Fruit fly (Drosophila melanogaster) whole organism, prepupa: ENCODE measurements around the gene Meltrin.

ENCODE experiments used
- Blimp-1 ChIP-seq: fragments of 200-800 bp; sonication (Bioruptor generic); optimal IDR thresholded peaks from 3 replicates; lab custom pipeline; 2017; ENCODE audit warnings: missing biosample characterization, missing genetic modification characterization, mild to moderate bottlenecking, moderate library complexity, missing genetic modification reagents
- CG10631 ChIP-seq: fragments of 200-800 bp; sonication (Bioruptor generic); optimal IDR thresholded peaks from 2 replicates; lab custom pipeline; 2016; ENCODE audit warnings: missing biosample characterization, missing genetic modification characterization
- CG10669 ChIP-seq: fragments of 200-800 bp; sonication (Bioruptor generic); optimal IDR thresholded peaks from 3 replicates; lab custom pipeline; 2018; ENCODE audit warnings: missing biosample characterization, mild to moderate bottlenecking, missing genetic modification characterization, moderate library complexity
- CG11902 ChIP-seq: fragments of 200-800 bp; sonication (Bioruptor generic); optimal IDR thresholded peaks from 3 replicates; lab custom pipeline; 2016; ENCODE audit warnings: missing biosample characterization, missing genetic modification characterization
- CG15336 ChIP-seq: fragments of 200-800 bp; sonication (Bioruptor generic); IDR thresholded peaks from 2 replicates; pipeline ENCODE4 v1.3.6; 2022; ENCODE audit warnings: missing biosample characterization, missing genetic modification characterization
- CG1621 ChIP-seq: fragments of 200-800 bp; sonication (Bioruptor generic); optimal IDR thresholded peaks from 3 replicates; lab custom pipeline; 2018; ENCODE audit warnings: missing biosample characterization, mild to moderate bottlenecking, missing genetic modification characterization
- CG16779 ChIP-seq: fragments of 200-800 bp; sonication (Bioruptor generic); optimal IDR thresholded peaks from 3 replicates; lab custom pipeline; 2017; ENCODE audit warnings: missing biosample characterization, mild to moderate bottlenecking, missing genetic modification characterization
- CG3032 ChIP-seq: fragments of 200-800 bp; optimal IDR thresholded peaks from 2 replicates; lab custom pipeline; 2019; ENCODE audit warnings: missing biosample characterization, mild to moderate bottlenecking, missing genetic modification characterization, moderate library complexity
- CG31627 ChIP-seq: fragments of 200-800 bp; sonication (Bioruptor generic); optimal IDR thresholded peaks from 3 replicates; lab custom pipeline; 2016; ENCODE audit warnings: missing biosample characterization, missing genetic modification characterization
- CG32006 ChIP-seq: fragments of 200-800 bp; sonication (Bioruptor generic); optimal IDR thresholded peaks from 3 replicates; lab custom pipeline; 2017; ENCODE audit warnings: missing biosample characterization, mild to moderate bottlenecking, missing genetic modification characterization
- CG3919 ChIP-seq: fragments of 200-800 bp; sonication (Bioruptor generic); optimal IDR thresholded peaks from 3 replicates; lab custom pipeline; 2016; ENCODE audit warnings: missing biosample characterization, missing genetic modification characterization
- CG4318 ChIP-seq: fragments of 200-800 bp; sonication (Bioruptor generic); optimal IDR thresholded peaks from 3 replicates; lab custom pipeline; 2017; ENCODE audit warnings: missing biosample characterization, mild to moderate bottlenecking, missing genetic modification characterization
- CG6163 ChIP-seq: fragments of 200-800 bp; sonication (Bioruptor generic); IDR thresholded peaks from 3 replicates; pipeline ENCODE4 v1.3.6; 2022; ENCODE audit warnings: missing biosample characterization, missing genetic modification characterization
- CG6276 ChIP-seq: fragments of 200-800 bp; sonication (Bioruptor generic); optimal IDR thresholded peaks from 2 replicates; lab custom pipeline; 2017; ENCODE audit warnings: missing biosample characterization, mild to moderate bottlenecking, missing genetic modification characterization
- Eip78C ChIP-seq: fragments of 200-800 bp; sonication (Bioruptor generic); peaks from one replicate; lab custom pipeline; 2016; ENCODE audit warnings: missing biosample characterization, missing genetic modification characterization
- Eip93F ChIP-seq: fragments of 200-800 bp; sonication (Bioruptor generic); optimal IDR thresholded peaks from 2 replicates; lab custom pipeline; 2016; ENCODE audit warnings: missing biosample characterization, mild to moderate bottlenecking, missing genetic modification characterization
- Ets96B ChIP-seq: fragments of 200-800 bp; optimal IDR thresholded peaks from 2 replicates; lab custom pipeline; 2019; ENCODE audit warnings: missing biosample characterization, mild to moderate bottlenecking, missing genetic modification characterization, moderate library complexity
- Gug ChIP-seq: fragments of 200-800 bp; sonication (Bioruptor generic); IDR thresholded peaks from 2 replicates; pipeline ENCODE4 v1.3.6; 2022; ENCODE audit warnings: missing biosample characterization, missing genetic modification characterization
- Hr38 ChIP-seq: sonication (Bioruptor generic); optimal IDR thresholded peaks from 2 replicates; lab custom pipeline; 2016; ENCODE audit warnings: missing biosample characterization, missing genetic modification characterization
- Hr4 ChIP-seq: fragments of 200-800 bp; sonication (Bioruptor generic); optimal IDR thresholded peaks from 3 replicates; lab custom pipeline; 2016; ENCODE audit warnings: missing biosample characterization, missing genetic modification characterization
- Met ChIP-seq: fragments of 200-800 bp; sonication (Bioruptor generic); optimal IDR thresholded peaks from 3 replicates; lab custom pipeline; 2016; ENCODE audit warnings: missing biosample characterization, missing genetic modification characterization
- Smox ChIP-seq: fragments of 200-800 bp; sonication (Bioruptor generic); optimal IDR thresholded peaks from 3 replicates; lab custom pipeline; 2016; ENCODE audit warnings: missing biosample characterization, missing genetic modification characterization
- Sox102F ChIP-seq: fragments of 200-800 bp; sonication (Bioruptor generic); optimal IDR thresholded peaks from 2 replicates; lab custom pipeline; 2016; ENCODE audit warnings: missing biosample characterization, mild to moderate bottlenecking, missing genetic modification characterization
- Sox14 ChIP-seq: fragments of 200-800 bp; sonication (Bioruptor generic); optimal IDR thresholded peaks from 3 replicates; lab custom pipeline; 2016; ENCODE audit warnings: missing biosample characterization, missing genetic modification characterization
- Sox15 ChIP-seq: fragments of 200-800 bp; sonication (Bioruptor generic); optimal IDR thresholded peaks from 3 replicates; lab custom pipeline; 2016; ENCODE audit warnings: missing biosample characterization, missing genetic modification characterization
- acj6 ChIP-seq: fragments of 200-800 bp; sonication (Bioruptor generic); optimal IDR thresholded peaks from 3 replicates; lab custom pipeline; 2016; ENCODE audit warnings: missing biosample characterization, missing genetic modification characterization
- cyc ChIP-seq: fragments of 200-800 bp; sonication (Bioruptor generic); optimal IDR thresholded peaks from 3 replicates; lab custom pipeline; 2016; ENCODE audit warnings: missing biosample characterization, missing genetic modification characterization
- dsx ChIP-seq: fragments of 200-800 bp; optimal IDR thresholded peaks from 3 replicates; lab custom pipeline; 2019; ENCODE audit warnings: missing biosample characterization, mild to moderate bottlenecking, missing genetic modification characterization, moderate library complexity; ENCODE audit not compliant: poor library complexity, severe bottlenecking
- eg ChIP-seq: fragments of 200-800 bp; sonication (Bioruptor generic); IDR thresholded peaks from 3 replicates; pipeline ENCODE4 v1.3.6; 2022; ENCODE audit warnings: missing biosample characterization, missing genetic modification characterization
- esn ChIP-seq: fragments of 200-800 bp; sonication (Bioruptor generic); optimal IDR thresholded peaks from 2 replicates; lab custom pipeline; 2016; ENCODE audit warnings: missing biosample characterization, mild to moderate bottlenecking, missing genetic modification characterization, moderate library complexity
- fd59A ChIP-seq: fragments of 200-800 bp; sonication (Bioruptor generic); optimal IDR thresholded peaks from 2 replicates; lab custom pipeline; 2017; ENCODE audit warnings: missing biosample characterization, mild to moderate bottlenecking, missing genetic modification characterization, missing genetic modification reagents
- fd85E ChIP-seq: fragments of 200-800 bp; sonication (Bioruptor generic); optimal IDR thresholded peaks from 3 replicates; lab custom pipeline; 2016; ENCODE audit warnings: missing biosample characterization, missing genetic modification characterization
- fkh ChIP-seq: fragments of 200-800 bp; sonication (Bioruptor generic); optimal IDR thresholded peaks from 3 replicates; lab custom pipeline; 2017; ENCODE audit warnings: missing biosample characterization, mild to moderate bottlenecking, missing genetic modification characterization, moderate library complexity
- lz ChIP-seq: fragments of 200-800 bp; sonication (Bioruptor generic); optimal IDR thresholded peaks from 3 replicates; lab custom pipeline; 2016; ENCODE audit warnings: missing biosample characterization, missing genetic modification characterization
- salr ChIP-seq, 2 experiments: fragments of 200-800 bp; sonication (Bioruptor generic); optimal IDR thresholded peaks; 3 replicates each; lab custom pipeline; 2016 to 2018; ENCODE audit warnings: missing biosample characterization in 2 of 2, missing genetic modification characterization in 2 of 2, mild to moderate bottlenecking in 1 of 2
- spab ChIP-seq: fragments of 200-800 bp; sonication (Bioruptor generic); optimal IDR thresholded peaks from 2 replicates; lab custom pipeline; 2017; ENCODE audit warnings: missing biosample characterization, mild to moderate bottlenecking, missing genetic modification characterization, missing genetic modification reagents
- ss ChIP-seq, 2 experiments: fragments of 200-800 bp; sonication (Bioruptor generic); optimal IDR thresholded peaks; 2 replicates in 1 of 2; 3 replicates in 1 of 2; lab custom pipeline; 2017 to 2018; ENCODE audit warnings: mild to moderate bottlenecking in 2 of 2, missing biosample characterization in 2 of 2, missing genetic modification characterization in 2 of 2, moderate library complexity in 1 of 2
- svp ChIP-seq: fragments of 200-800 bp; sonication (Bioruptor generic); peaks from one replicate; lab custom pipeline; 2016; ENCODE audit warnings: missing biosample characterization, missing genetic modification characterization
- topi ChIP-seq: fragments of 200-800 bp; sonication (Bioruptor generic); optimal IDR thresholded peaks from 3 replicates; lab custom pipeline; 2016; ENCODE audit warnings: missing biosample characterization, missing genetic modification characterization
- vri ChIP-seq: fragments of 200-800 bp; sonication (Bioruptor generic); optimal IDR thresholded peaks from 3 replicates; lab custom pipeline; 2016; ENCODE audit warnings: missing biosample characterization, mild to moderate bottlenecking, missing genetic modification characterization

Meltrin gene

dm6 chr3R:14631911-14632310 is 65.2 kb downstream of the Meltrin start:
- TF ChIP-seq Blimp-1 (GFP tag; lab: Kevin White, UChicago) (no peak), Smox (GFP tag; lab: Kevin White, UChicago) (no peak), Met (GFP tag; lab: Kevin White, UChicago) (no peak), svp (GFP tag; lab: Kevin White, UChicago) (no peak), CG11902 (GFP tag; lab: Kevin White, UChicago) (no peak), CG3032 (tag; lab: Kevin White, UChicago) (no peak), CG10669 (GFP tag; lab: Kevin White, UChicago) (no peak), fkh (no peak), spab (GFP tag; lab: Kevin White, UChicago) (no peak), lz (GFP tag; lab: Kevin White, UChicago) (no peak), CG4318 (GFP tag; lab: Kevin White, UChicago) (peak; percentile 8), Hr38 (GFP tag; lab: Kevin White, UChicago) (no peak), CG6276 (GFP tag; lab: Kevin White, UChicago) (peak; percentile 9), cyc (GFP tag; lab: Kevin White, UChicago) (no peak), Gug (no peak), esn (GFP tag; lab: Kevin White, UChicago) (no peak), acj6 (GFP tag; lab: Kevin White, UChicago) (peak; percentile 7), CG16779 (no peak), Eip78C (GFP tag; lab: Kevin White, UChicago) (peak; percentile 83), Sox14 (GFP tag; lab: Kevin White, UChicago) (no peak), Sox102F (GFP tag; lab: Kevin White, UChicago) (no peak), CG6163 (0 out of 3 replicates have a peak, but pooled peaks have one; percentile 34), Hr4 (GFP tag; lab: Kevin White, UChicago) (peak; percentile 33), CG10631 (GFP tag; lab: Kevin White, UChicago) (peak; percentile 1), eg (GFP tag; lab: Robert Waterston, UW) (no peak), Eip93F (GFP tag; lab: Kevin White, UChicago) (no peak), CG31627 (GFP tag; lab: Kevin White, UChicago) (no peak), topi (no peak), vri (no peak), CG32006 (GFP tag; lab: Kevin White, UChicago) (peak; percentile 41), CG3919 (no peak), Ets96B (tag; lab: Kevin White, UChicago) (no peak), Sox15 (no peak), salr (GFP tag; optimal IDR thresholded peaks at IDR 0.05; lab: Kevin White, UChicago) (no peak)
- TF ChIP-seq, all 60 proteins: peak for 8

DNA sequence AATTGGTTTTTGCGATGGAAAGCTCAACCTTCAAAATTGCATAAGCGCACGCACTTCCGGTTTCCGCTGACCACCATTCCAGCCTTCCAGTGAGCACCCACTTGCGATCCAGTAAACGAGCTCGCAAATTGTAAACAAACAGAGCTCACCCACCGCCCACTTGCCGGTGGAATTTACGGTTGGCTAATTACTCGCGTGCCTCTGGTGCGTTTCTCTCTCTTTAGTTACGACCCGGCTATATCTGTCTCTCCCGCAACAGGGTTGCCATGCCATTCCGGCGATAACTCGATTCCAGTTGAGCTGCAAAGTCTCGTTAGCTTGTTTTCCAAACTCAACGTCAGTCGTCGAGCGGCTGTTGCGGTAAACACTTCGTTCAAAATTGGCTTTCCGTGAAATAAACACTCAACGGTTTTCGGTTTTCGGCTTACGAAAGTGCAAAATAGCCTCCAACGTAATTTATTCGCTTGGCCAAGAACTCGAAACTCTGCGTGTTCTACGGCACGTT is 66.9 kb downstream of the Meltrin start, which contains the start of gene Cad88C:
Cad88C (plus strand) TSS at position 360 of the 505 bp plus-strand sequence.
- peak; percentile 60 for TF ChIP-seq Eip78C (GFP tag; lab: Kevin White, UChicago)
- TF ChIP-seq CG15336 (GFP tag; lab: Robert Waterston, UW): 0 out of 2 replicates have a peak, but pooled peaks have one; percentile 10
- TF ChIP-seq ss (GFP tag; optimal IDR thresholded peaks at IDR 0.05; lab: Kevin White, UChicago): peak in 1 of 2 experiments; percentile 10
- TF ChIP-seq CG4318 (GFP tag; lab: Kevin White, UChicago): no peak
- no peak for TF ChIP-seq dsx
- TF ChIP-seq CG6163: 0 out of 3 replicates have a peak, but pooled peaks have one; percentile 16
- no peak for TF ChIP-seq fd85E (GFP tag; lab: Kevin White, UChicago)

DNA sequence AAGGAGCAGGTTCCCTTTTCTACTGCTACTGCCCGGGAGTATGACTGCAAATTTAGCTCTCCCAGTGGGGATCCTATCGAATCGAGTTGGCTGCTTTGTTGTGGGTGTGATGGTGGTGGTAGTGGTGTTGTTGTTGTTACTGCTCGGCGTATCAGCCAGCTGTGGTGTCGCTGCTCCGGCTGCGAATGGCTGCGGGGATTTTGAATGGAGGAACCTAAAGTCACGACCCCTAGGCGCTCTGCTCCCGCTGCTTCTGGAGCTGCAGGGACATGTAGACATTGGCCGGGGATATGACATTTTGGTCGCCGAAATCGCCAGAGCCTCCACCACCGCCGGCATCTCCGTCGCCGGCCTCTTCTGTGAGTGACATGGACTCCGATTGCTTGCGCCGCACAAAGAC is 70.3 kb downstream of the Meltrin start:
- TF ChIP-seq svp (GFP tag; lab: Kevin White, UChicago) (peak; percentile 51), Eip93F (GFP tag; lab: Kevin White, UChicago) (no peak), CG1621 (tag; lab: Kevin White, UChicago) (no peak), fkh (no peak), fd59A (GFP tag; lab: Kevin White, UChicago) (no peak), salr (GFP tag; optimal IDR thresholded peaks at IDR 0.05; lab: Kevin White, UChicago) (no peak)
